Worm (Caenorhabditis elegans) whole organism, young adult: ENCODE data around the gene oac-42.

Source experiments
- F49E8.2 ChIP-seq: sonication (generic microtip); optimal IDR thresholded peaks from 3 replicates; lab custom pipeline; 2017; ENCODE audit warnings: missing genetic modification characterization, mild to moderate bottlenecking, missing compliant biosample characterization, antibody characterized with exemption, moderate library complexity; ENCODE audit not compliant: insufficient read depth
- K11D2.4 ChIP-seq: fragments of 200-800 bp; sonication (Bioruptor generic); IDR thresholded peaks from 2 replicates; pipeline ENCODE4 v1.3.6; 2022; ENCODE audit warnings: missing genetic modification reagents, missing genetic modification characterization, missing compliant biosample characterization
- cebp-2 ChIP-seq: fragments of 200-800 bp; sonication (Bioruptor generic); IDR thresholded peaks from 2 replicates; pipeline ENCODE4 v1.3.6; 2022; ENCODE audit warnings: missing genetic modification characterization, missing compliant biosample characterization
- him-1 ChIP-seq: sonication (generic microtip); optimal IDR thresholded peaks from 2 replicates; lab custom pipeline; 2016; ENCODE audit warnings: missing genotype, missing genetic modification reagents, missing genetic modification characterization, missing compliant biosample characterization
- nfya-2 ChIP-seq: fragments of 200-800 bp; sonication (Bioruptor generic); IDR thresholded peaks from 2 replicates; pipeline ENCODE4 v1.3.6; 2022; ENCODE audit warnings: missing genetic modification reagents, missing genetic modification characterization, missing compliant biosample characterization

DNA sequence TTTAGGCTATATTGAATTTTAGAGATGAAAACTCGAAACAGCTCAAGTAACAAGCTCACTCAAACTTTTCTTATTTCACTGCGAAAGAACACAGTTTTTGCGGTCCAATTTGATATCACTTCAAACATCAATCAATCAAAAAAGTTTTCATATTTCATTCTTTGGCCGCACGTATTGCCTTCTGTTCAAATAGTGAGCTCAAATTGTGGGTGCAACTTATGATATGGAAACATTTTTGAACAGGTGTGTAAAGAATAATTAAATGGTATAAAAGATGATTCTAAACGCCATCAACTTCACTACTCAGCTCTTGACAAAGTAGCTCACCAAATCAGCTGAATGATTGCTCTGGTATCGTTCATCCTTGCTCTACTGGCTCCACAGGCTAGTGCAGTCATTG lies 15.1 kb upstream of the oac-42 start, which contains the start of gene T06C12.14:
- TF ChIP-seq K11D2.4 (GFP tag; lab: Robert Waterston, UW) = no peak
- no peak for TF ChIP-seq cebp-2 (GFP tag; lab: Robert Waterston, UW)
- TF ChIP-seq F49E8.2 (tag; lab: Kevin White, UChicago) = no peak
- TF ChIP-seq nfya-2 (GFP tag; lab: Robert Waterston, UW) = no peak
- no peak for TF ChIP-seq him-1
